Fruit fly (Drosophila melanogaster) whole organism, embryonic: ENCODE results near the gene CG6933.
A peak's percentile ranks its signal among the peaks of the same experiment; 100 is the strongest.

ENCODE experiments used
- Aef1 ChIP-seq: fragments of 200-800 bp; sonication (Bioruptor generic); IDR thresholded peaks from 3 replicates; pipeline ENCODE4 v1.3.6; 2022; ENCODE audit warnings: missing biosample characterization, missing genetic modification characterization
- Awh ChIP-seq: fragments of 200-800 bp; sonication (Bioruptor generic); IDR thresholded peaks from 2 replicates; pipeline ENCODE4, ENCODE4 v1.3.6; 2022; ENCODE audit warnings: missing biosample characterization, missing genetic modification characterization
- B-H2 ChIP-seq: fragments of 200-800 bp; sonication (Bioruptor generic); optimal IDR thresholded peaks from 2 replicates; lab custom pipeline; 2018; ENCODE audit warnings: missing biosample characterization, mild to moderate bottlenecking, missing genetic modification characterization
- CG11695 ChIP-seq: fragments of 200-800 bp; sonication (Bioruptor generic); IDR thresholded peaks from 3 replicates; pipeline ENCODE4 v1.3.6; 2022; ENCODE audit warnings: missing biosample characterization, missing genetic modification characterization
- CG1233 ChIP-seq: fragments of 200-800 bp; sonication (Bioruptor generic); optimal IDR thresholded peaks from 4 replicates; lab custom pipeline; 2018; ENCODE audit warnings: missing biosample characterization, mild to moderate bottlenecking, missing genetic modification characterization
- CG12391 ChIP-seq: fragments of 200-800 bp; sonication (Bioruptor generic); optimal IDR thresholded peaks from 3 replicates; lab custom pipeline; 2018; ENCODE audit warnings: missing biosample characterization, mild to moderate bottlenecking, missing genetic modification characterization, moderate library complexity
- CG13123 ChIP-seq: fragments of 200-800 bp; sonication (Bioruptor generic); optimal IDR thresholded peaks from 2 replicates; lab custom pipeline; 2016; ENCODE audit warnings: missing biosample characterization, missing genetic modification characterization
- CG13296 ChIP-seq: fragments of 200-800 bp; sonication (Bioruptor generic); optimal IDR thresholded peaks from 3 replicates; lab custom pipeline; 2018; ENCODE audit warnings: missing biosample characterization, mild to moderate bottlenecking, missing genetic modification characterization
- CG13424 ChIP-seq: fragments of 200-800 bp; sonication (Bioruptor generic); optimal IDR thresholded peaks from 2 replicates; lab custom pipeline; 2019; ENCODE audit warnings: missing biosample characterization, mild to moderate bottlenecking, missing genetic modification characterization, moderate library complexity
- CG14014 ChIP-seq: fragments of 200-800 bp; sonication (Bioruptor generic); IDR thresholded peaks from 2 replicates; pipeline ENCODE4 v1.3.6; 2022; ENCODE audit warnings: missing biosample characterization, missing genetic modification characterization
- CG14667 ChIP-seq: fragments of 200-800 bp; sonication (Bioruptor generic); IDR thresholded peaks from 2 replicates; pipeline ENCODE4 v1.3.6; 2022; ENCODE audit warnings: missing biosample characterization, missing genetic modification characterization
- CG15269 ChIP-seq: fragments of 200-800 bp; sonication (Bioruptor generic); optimal IDR thresholded peaks from 2 replicates; lab custom pipeline; 2018; ENCODE audit warnings: missing biosample characterization, mild to moderate bottlenecking, missing genetic modification characterization, moderate library complexity
- CG16779 ChIP-seq: fragments of 200-800 bp; sonication (Bioruptor generic); IDR thresholded peaks from 2 replicates; pipeline ENCODE4 v1.3.6; 2022; ENCODE audit warnings: missing biosample characterization, missing genetic modification characterization
- CG16863 ChIP-seq: fragments of 200-800 bp; sonication (Bioruptor generic); optimal IDR thresholded peaks from 3 replicates; lab custom pipeline; 2016; ENCODE audit warnings: missing biosample characterization, missing genetic modification characterization
- CG17385 ChIP-seq: fragments of 200-800 bp; sonication (Bioruptor generic); optimal IDR thresholded peaks from 3 replicates; lab custom pipeline; 2018; ENCODE audit warnings: missing biosample characterization, mild to moderate bottlenecking, missing genetic modification characterization
- CG17829 ChIP-seq: fragments of 200-800 bp; optimal IDR thresholded peaks from 2 replicates; lab custom pipeline; 2019; ENCODE audit warnings: missing biosample characterization, mild to moderate bottlenecking, missing genetic modification characterization, moderate library complexity
- CG18764 ChIP-seq: fragments of 200-800 bp; sonication (Bioruptor generic); optimal IDR thresholded peaks from 3 replicates; lab custom pipeline; 2016; ENCODE audit warnings: missing biosample characterization, missing genetic modification characterization
- CG2712 ChIP-seq: fragments of 200-800 bp; optimal IDR thresholded peaks from 3 replicates; lab custom pipeline; 2019; ENCODE audit warnings: missing biosample characterization, mild to moderate bottlenecking, missing genetic modification characterization, moderate library complexity
- CG2875 ChIP-seq: fragments of 200-800 bp; sonication (Bioruptor generic); optimal IDR thresholded peaks from 2 replicates; lab custom pipeline; 2017; ENCODE audit warnings: missing biosample characterization, mild to moderate bottlenecking, missing genetic modification characterization, missing genetic modification reagents
- CG3163 ChIP-seq: fragments of 200-800 bp; sonication (Bioruptor generic); optimal IDR thresholded peaks from 3 replicates; lab custom pipeline; 2016; ENCODE audit warnings: missing biosample characterization, missing genetic modification characterization
- CG32772 ChIP-seq: fragments of 200-800 bp; sonication (Bioruptor generic); IDR thresholded peaks from 2 replicates; pipeline ENCODE4 v1.3.6; 2022; ENCODE audit warnings: missing biosample characterization, missing genetic modification characterization
- CG4424 ChIP-seq: fragments of 200-800 bp; sonication (Bioruptor generic); optimal IDR thresholded peaks from 3 replicates; lab custom pipeline; 2016; ENCODE audit warnings: missing biosample characterization, missing genetic modification characterization
- CG6175 ChIP-seq: fragments of 200-800 bp; sonication (Bioruptor generic); IDR thresholded peaks from 3 replicates; pipeline ENCODE4 v1.3.6; 2022; ENCODE audit warnings: missing biosample characterization, missing genetic modification characterization
- CG8281 ChIP-seq: fragments of 200-800 bp; sonication (Bioruptor generic); optimal IDR thresholded peaks from 2 replicates; lab custom pipeline; 2018; ENCODE audit warnings: missing biosample characterization, mild to moderate bottlenecking, missing genetic modification characterization, moderate library complexity
- CG9215 ChIP-seq: fragments of 200-800 bp; sonication (Bioruptor generic); IDR thresholded peaks from 2 replicates; pipeline ENCODE4 v1.3.6; 2022; ENCODE audit warnings: missing biosample characterization, missing genetic modification characterization
- CG9797 ChIP-seq: fragments of 200-800 bp; sonication (Bioruptor generic); optimal IDR thresholded peaks from 3 replicates; lab custom pipeline; 2018; ENCODE audit warnings: missing biosample characterization, mild to moderate bottlenecking, missing genetic modification characterization
- Dek ChIP-seq: fragments of 200-800 bp; sonication (Bioruptor generic); optimal IDR thresholded peaks from 3 replicates; lab custom pipeline; 2019; ENCODE audit warnings: missing biosample characterization, mild to moderate bottlenecking, missing genetic modification characterization, moderate library complexity
- Fer1 ChIP-seq: fragments of 200-800 bp; sonication (Bioruptor generic); optimal IDR thresholded peaks from 2 replicates; lab custom pipeline; 2017; ENCODE audit warnings: missing biosample characterization, mild to moderate bottlenecking, missing genetic modification characterization
- H15 ChIP-seq: fragments of 200-800 bp; sonication (Bioruptor generic); IDR thresholded peaks from 3 replicates; pipeline ENCODE4 v1.3.6; 2022; ENCODE audit warnings: missing biosample characterization, missing genetic modification characterization
- Hmr ChIP-seq: fragments of 200-800 bp; sonication (Bioruptor generic); optimal IDR thresholded peaks from 3 replicates; lab custom pipeline; 2017; ENCODE audit warnings: mild to moderate bottlenecking, missing biosample characterization, missing genetic modification reagents, missing genetic modification characterization
- Hr3 ChIP-seq: fragments of 200-800 bp; sonication (Bioruptor generic); optimal IDR thresholded peaks from 3 replicates; lab custom pipeline; 2016; ENCODE audit warnings: missing biosample characterization, missing genetic modification characterization
- Hsf ChIP-seq: fragments of 200-800 bp; sonication (Bioruptor generic); optimal IDR thresholded peaks from 3 replicates; lab custom pipeline; 2016; ENCODE audit warnings: missing biosample characterization, missing genetic modification characterization
- Vsx1 ChIP-seq: fragments of 200-800 bp; sonication (Bioruptor generic); optimal IDR thresholded peaks from 2 replicates; lab custom pipeline; 2017; ENCODE audit warnings: missing biosample characterization, mild to moderate bottlenecking, missing genetic modification characterization, missing genetic modification reagents
- cato ChIP-seq: fragments of 200-800 bp; sonication (Bioruptor generic); optimal IDR thresholded peaks from 2 replicates; lab custom pipeline; 2016; ENCODE audit warnings: missing biosample characterization, missing genetic modification characterization, borderline replicate concordance
- cg ChIP-seq: fragments of 200-800 bp; sonication (Bioruptor generic); optimal IDR thresholded peaks from 3 replicates; lab custom pipeline; 2019; ENCODE audit warnings: missing biosample characterization, mild to moderate bottlenecking, missing genetic modification characterization, moderate library complexity
- chn ChIP-seq: fragments of 200-800 bp; sonication (Bioruptor generic); optimal IDR thresholded peaks from 2 replicates; lab custom pipeline; 2016; ENCODE audit warnings: missing biosample characterization, missing genetic modification characterization
- crol ChIP-seq: fragments of 200-800 bp; sonication (Bioruptor generic); IDR thresholded peaks from 2 replicates; pipeline ENCODE4 v1.3.6; 2022; ENCODE audit warnings: missing biosample characterization, missing genetic modification characterization
- fd96Cb ChIP-seq: fragments of 200-800 bp; sonication (Bioruptor generic); optimal IDR thresholded peaks from 2 replicates; lab custom pipeline; 2018; ENCODE audit warnings: missing biosample characterization, mild to moderate bottlenecking, missing genetic modification characterization, moderate library complexity
- gce ChIP-seq: fragments of 200-800 bp; sonication (Bioruptor generic); IDR thresholded peaks from 3 replicates; pipeline ENCODE4 v1.3.6; 2022; ENCODE audit warnings: missing biosample characterization, missing genetic modification characterization
- ind ChIP-seq: fragments of 200-800 bp; sonication (Bioruptor generic); optimal IDR thresholded peaks from 3 replicates; lab custom pipeline; 2016; ENCODE audit warnings: missing biosample characterization, missing genetic modification characterization
- pan ChIP-seq, 4 experiments: fragments of >200 bp in 3 of 4; fragments of 200-800 bp in 1 of 4; sonication (Bioruptor generic) in 1 of 4; optimal IDR thresholded peaks in 3 of 4; IDR thresholded peaks in 1 of 4; 2 replicates each; pipeline versions ENCODE4 v1.3.6 to Lab custom; 2017 to 2022; ENCODE audit warnings: missing biosample characterization in 2 of 4, missing genetic modification characterization in 2 of 4, mixed read lengths in 1 of 4
- slbo ChIP-seq: fragments of 200-800 bp; sonication (Bioruptor generic); IDR thresholded peaks from 2 replicates; pipeline ENCODE4 v1.3.6; 2022; ENCODE audit warnings: missing biosample characterization, missing genetic modification characterization
- slp2 ChIP-seq: fragments of 200-800 bp; sonication (Bioruptor generic); optimal IDR thresholded peaks from 2 replicates; lab custom pipeline; 2016; ENCODE audit warnings: missing biosample characterization, missing genetic modification characterization
- tap ChIP-seq: fragments of 200-800 bp; optimal IDR thresholded peaks from 3 replicates; lab custom pipeline; 2019; ENCODE audit warnings: missing biosample characterization, mild to moderate bottlenecking, missing genetic modification characterization, moderate library complexity
- ttk ChIP-seq: fragments of 200-800 bp; sonication (Bioruptor generic); IDR thresholded peaks from 2 replicates; pipeline ENCODE4 v2.1.2; 2022; ENCODE audit warnings: missing biosample characterization, missing genetic modification characterization
- vnd ChIP-seq: fragments of 200-800 bp; sonication (Bioruptor generic); IDR thresholded peaks from 3 replicates; pipeline ENCODE4 v1.3.6; 2022; ENCODE audit warnings: missing biosample characterization, missing genetic modification characterization; ENCODE audit not compliant: partially characterized antibody
- vvl ChIP-seq: fragments of 200-800 bp; sonication (Bioruptor generic); IDR thresholded peaks from 2 replicates; pipeline ENCODE4 v1.3.6; 2022; ENCODE audit warnings: missing biosample characterization, missing genetic modification characterization
- wdn ChIP-seq: fragments of 200-800 bp; sonication (Bioruptor generic); IDR thresholded peaks from 2 replicates; pipeline ENCODE4 v1.3.6; 2022; ENCODE audit warnings: missing biosample characterization, missing genetic modification characterization
- zfh1 ChIP-seq: fragments of 200-800 bp; sonication (Bioruptor generic); IDR thresholded peaks from 3 replicates; pipeline ENCODE4 v1.3.6; 2022; ENCODE audit warnings: missing biosample characterization, missing genetic modification characterization

CG6933 gene

dm6 chr3L:20183345-20184088, 36.7 kb downstream of the CG6933 start (continued):
- TF ChIP-seq CG16779 (GFP tag; lab: Robert Waterston, UW) = no peak
- TF ChIP-seq CG12391 = peak; percentile 60
- TF ChIP-seq slbo (GFP tag; lab: Robert Waterston, UW) = peak; percentile 67
- no peak for TF ChIP-seq B-H2
- no peak for TF ChIP-seq vnd (GFP tag; lab: Robert Waterston, UW)
- TF ChIP-seq CG17829 (tag; lab: Kevin White, UChicago) = peak; percentile 18
- TF ChIP-seq ind = peak; percentile 50
- TF ChIP-seq CG32772 (GFP tag; lab: Robert Waterston, UW) = peak; percentile 36; the same call in 1 of the 2 replicates
- TF ChIP-seq Hsf (GFP tag; lab: Kevin White, UChicago) = peak; percentile 64
- 0 out of 2 replicates have a peak, but pooled peaks have one; percentile 48 for TF ChIP-seq CG9215 (GFP tag; lab: Robert Waterston, UW)
- TF ChIP-seq gce (GFP tag; lab: Robert Waterston, UW) = no peak
- no peak for TF ChIP-seq chn
- peak; percentile 40 for TF ChIP-seq fd96Cb
- TF ChIP-seq CG8281 (tag; lab: Kevin White, UChicago) = peak; percentile 7
- peak; percentile 7 for TF ChIP-seq tap
- peak; percentile 72 for TF ChIP-seq CG2712 (tag; lab: Kevin White, UChicago)
- TF ChIP-seq CG4424 = peak; percentile 60
- TF ChIP-seq vvl = peak; percentile 34; the same call in 1 of the 2 replicates
- TF ChIP-seq Hmr (GFP tag; lab: Kevin White, UChicago) = peak; percentile 39
- peak; percentile 28 for TF ChIP-seq Dek (tag; lab: Kevin White, UChicago)
- peak; percentile 18 for TF ChIP-seq cato (GFP tag; lab: Kevin White, UChicago)
- no peak for TF ChIP-seq CG1233 (GFP tag; lab: Kevin White, UChicago)
- TF ChIP-seq CG3163 (GFP tag; lab: Kevin White, UChicago) = no peak
- TF ChIP-seq CG14014 (GFP tag; lab: Robert Waterston, UW) = no peak
- TF ChIP-seq wdn (GFP tag; lab: Robert Waterston, UW) = 0 out of 2 replicates have a peak, but pooled peaks have one; percentile 8
- peak; percentile 35 for TF ChIP-seq CG13296 (GFP tag; lab: Kevin White, UChicago)
- TF ChIP-seq CG15269 = peak; percentile 59
- TF ChIP-seq pan (optimal IDR thresholded peaks at IDR 0.05; lab: Kevin White, UChicago) = no peak
- TF ChIP-seq pan (GFP tag; optimal IDR thresholded peaks at IDR 0.05 in 1 of 2, IDR thresholded peaks at IDR 0.05 in 1 of 2) = peak in 1 of 2 experiments; percentile 55
- peak; percentile 86 for TF ChIP-seq crol (GFP tag; lab: Robert Waterston, UW)
- TF ChIP-seq CG13123 = peak; percentile 6
- peak; percentile 60 for TF ChIP-seq CG13424 (tag; lab: Kevin White, UChicago)
- TF ChIP-seq Fer1 (GFP tag; lab: Kevin White, UChicago) = peak; percentile 53
- no peak for TF ChIP-seq Awh (GFP tag; lab: Robert Waterston, UW)
- TF ChIP-seq CG9797 (GFP tag; lab: Kevin White, UChicago) = no peak
- TF ChIP-seq CG16863 (GFP tag; lab: Kevin White, UChicago) = no peak
- TF ChIP-seq CG11695 (GFP tag; lab: Robert Waterston, UW) = peak; percentile 52; the same call in 1 of the 3 replicates
- no peak for TF ChIP-seq cg (GFP tag; lab: Kevin White, UChicago)
- no peak for TF ChIP-seq CG14667
- no peak for TF ChIP-seq H15 (GFP tag; lab: Robert Waterston, UW)
- peak; percentile 43; the same call in 2 of the 3 replicates for TF ChIP-seq Aef1 (GFP tag; lab: Robert Waterston, UW)
- no peak; the same call in 1 of the 2 replicates for TF ChIP-seq ttk
- peak; percentile 52 for TF ChIP-seq Hr3 (GFP tag; lab: Kevin White, UChicago)
- 0 out of 3 replicates have a peak, but pooled peaks have one; percentile 40 for TF ChIP-seq zfh1 (GFP tag; lab: Robert Waterston, UW)
- TF ChIP-seq Vsx1 = no peak
- peak; percentile 25 for TF ChIP-seq CG2875 (GFP tag; lab: Kevin White, UChicago)
- TF ChIP-seq slp2 (GFP tag; lab: Kevin White, UChicago) = no peak
- TF ChIP-seq CG6175 (GFP tag; lab: Robert Waterston, UW) = no peak
- TF ChIP-seq CG17385 = peak; percentile 48
- TF ChIP-seq CG18764 = no peak
